Fruit fly (Drosophila melanogaster) whole organism, prepupa: ENCODE results near the gene Cse1.

Experiments used
- CG1621 ChIP-seq: fragments of 200-800 bp; sonication (Bioruptor generic); optimal IDR thresholded peaks from 3 replicates; lab custom pipeline; 2018; ENCODE audit warnings: missing biosample characterization, mild to moderate bottlenecking, missing genetic modification characterization
- CG7368 ChIP-seq: fragments of 200-800 bp; sonication (Bioruptor generic); optimal IDR thresholded peaks from 3 replicates; lab custom pipeline; 2016; ENCODE audit warnings: missing biosample characterization, missing genetic modification characterization
- CG8319 ChIP-seq: fragments of 200-800 bp; sonication (Bioruptor generic); optimal IDR thresholded peaks from 3 replicates; lab custom pipeline; 2016; ENCODE audit warnings: missing biosample characterization, missing genetic modification characterization
- CG8632 ChIP-seq: fragments of 200-800 bp; sonication (Bioruptor generic); optimal IDR thresholded peaks from 3 replicates; lab custom pipeline; 2016; ENCODE audit warnings: missing biosample characterization, missing genetic modification characterization
- Ets21C ChIP-seq: fragments of 200-800 bp; sonication (Bioruptor generic); optimal IDR thresholded peaks from 3 replicates; lab custom pipeline; 2016; ENCODE audit warnings: missing biosample characterization, missing genetic modification characterization
- Gug ChIP-seq: fragments of 200-800 bp; sonication (Bioruptor generic); IDR thresholded peaks from 2 replicates; pipeline ENCODE4 v1.3.6; 2022; ENCODE audit warnings: missing biosample characterization, missing genetic modification characterization
- Hr39 ChIP-seq: fragments of 200-800 bp; sonication (Bioruptor generic); optimal IDR thresholded peaks from 2 replicates; lab custom pipeline; 2016; ENCODE audit warnings: missing biosample characterization, missing genetic modification characterization
- Hr4 ChIP-seq: fragments of 200-800 bp; sonication (Bioruptor generic); optimal IDR thresholded peaks from 3 replicates; lab custom pipeline; 2016; ENCODE audit warnings: missing biosample characterization, missing genetic modification characterization
- OdsH ChIP-seq: fragments of 200-800 bp; sonication (Bioruptor generic); optimal IDR thresholded peaks from 3 replicates; lab custom pipeline; 2016; ENCODE audit warnings: missing biosample characterization, missing genetic modification characterization
- Sox14 ChIP-seq: fragments of 200-800 bp; sonication (Bioruptor generic); optimal IDR thresholded peaks from 3 replicates; lab custom pipeline; 2016; ENCODE audit warnings: missing biosample characterization, missing genetic modification characterization
- esn ChIP-seq: fragments of 200-800 bp; sonication (Bioruptor generic); optimal IDR thresholded peaks from 2 replicates; lab custom pipeline; 2016; ENCODE audit warnings: missing biosample characterization, mild to moderate bottlenecking, missing genetic modification characterization, moderate library complexity
- spab ChIP-seq: fragments of 200-800 bp; sonication (Bioruptor generic); optimal IDR thresholded peaks from 2 replicates; lab custom pipeline; 2017; ENCODE audit warnings: missing biosample characterization, mild to moderate bottlenecking, missing genetic modification characterization, missing genetic modification reagents
- vri ChIP-seq: fragments of 200-800 bp; sonication (Bioruptor generic); optimal IDR thresholded peaks from 3 replicates; lab custom pipeline; 2016; ENCODE audit warnings: missing biosample characterization, mild to moderate bottlenecking, missing genetic modification characterization

dm6 chr2L:16793970-16794369, 31.0 kb downstream of the Cse1 start, which contains the start of gene Ugt37C2:
- no peak for TF ChIP-seq Ets21C (GFP tag; lab: Kevin White, UChicago)
- TF ChIP-seq spab (GFP tag; lab: Kevin White, UChicago), result no peak
- no peak for TF ChIP-seq CG1621 (tag; lab: Kevin White, UChicago)
- TF ChIP-seq Hr4, result no peak
- no peak for TF ChIP-seq Hr39 (GFP tag; lab: Kevin White, UChicago)
- no peak for TF ChIP-seq CG7368
- TF ChIP-seq CG8632 (GFP tag; lab: Kevin White, UChicago), result no peak
- TF ChIP-seq Gug (GFP tag; lab: Robert Waterston, UW), result no peak
- no peak for TF ChIP-seq vri
- TF ChIP-seq CG8319 (GFP tag; lab: Kevin White, UChicago), result no peak
- no peak for TF ChIP-seq OdsH (GFP tag; lab: Kevin White, UChicago)
- TF ChIP-seq Sox14 (GFP tag; lab: Kevin White, UChicago), result no peak
- no peak for TF ChIP-seq esn (GFP tag; lab: Kevin White, UChicago)
